Worm (Caenorhabditis elegans): Measurements from ENCODE around the gene F47D12.6.

Gene F47D12.6

DNA sequence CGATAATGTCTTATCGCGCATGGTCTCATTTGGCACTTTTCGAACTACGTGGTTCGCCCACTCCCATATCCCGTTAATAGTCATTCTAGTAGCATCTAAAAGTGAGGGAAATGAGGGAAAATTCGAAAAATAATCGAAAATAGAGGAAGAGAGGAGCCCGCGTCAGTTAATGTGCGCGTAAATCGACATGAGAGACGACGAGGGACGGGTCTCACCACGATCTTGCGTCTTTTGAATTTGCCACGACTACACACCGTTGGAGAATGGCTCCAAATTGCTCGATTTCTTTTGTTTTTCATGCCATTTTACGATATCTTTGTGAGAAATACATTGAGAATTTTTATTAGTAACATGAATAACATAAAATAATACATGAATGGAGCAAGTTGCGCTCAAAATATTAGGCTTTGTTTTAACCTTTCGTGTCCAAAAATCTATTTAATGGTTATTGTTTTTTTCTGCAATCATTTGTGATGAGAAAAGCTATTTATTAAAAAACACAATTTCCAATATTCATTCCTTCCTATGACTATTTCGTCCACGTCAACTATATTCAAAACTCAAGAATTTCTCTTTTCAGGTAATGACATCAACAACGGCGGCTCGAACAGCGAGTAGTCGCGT, 38.9 kb downstream of the F47D12.6 start, which contains the start of the genes gen-1 and stt-3:
TSS of gene gen-1 (minus strand) at position 95 of the 624 bp plus-strand sequence.
TSS of gene stt-3 (plus strand) at position 574 of the 624 bp plus-strand sequence.
- TF ChIP-seq unc-42 (tag; optimal IDR thresholded peaks at IDR 0.05) (no peak), pros-1 (tag; optimal IDR thresholded peaks at IDR 0.05) (no peak), K02D7.2 (tag; optimal IDR thresholded peaks at IDR 0.05) (no peak), ceh-45 (GFP tag; IDR thresholded peaks at IDR 0.05) (no peak), hlh-8 (tag; optimal IDR thresholded peaks at IDR 0.05) (no peak), syd-9 (tag; optimal IDR thresholded peaks at IDR 0.05) (no peak), tbx-7 (tag; optimal IDR thresholded peaks at IDR 0.05) (no peak), dmd-4 (tag; optimal IDR thresholded peaks at IDR 0.05; ENCODE audit: borderline replicate concordance) (no peak), ceh-18 (tag; optimal IDR thresholded peaks at IDR 0.05) (no peak), hlh-13 (GFP tag; optimal IDR thresholded peaks at IDR 0.05) (no peak), lin-11 (tag; optimal IDR thresholded peaks at IDR 0.05) (no peak)

DNA sequence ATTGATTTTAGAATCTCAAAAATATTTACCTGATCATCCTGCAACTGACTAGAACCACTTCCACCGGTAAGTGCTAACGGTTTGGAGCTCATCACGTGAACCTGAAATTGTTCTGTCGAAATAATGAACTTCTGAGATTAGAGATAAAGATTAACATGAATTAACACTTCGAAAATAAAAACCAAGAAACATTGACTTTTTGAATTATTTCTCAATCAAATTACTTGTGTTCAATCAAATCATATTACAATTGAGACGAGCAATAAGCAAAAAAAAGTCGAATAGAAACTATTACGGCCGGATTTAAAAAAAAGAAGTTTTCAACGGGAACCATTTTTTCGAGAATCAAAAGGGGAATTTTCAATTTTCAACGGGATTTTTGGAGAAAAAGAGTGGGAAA, 41.4 kb downstream of the F47D12.6 start, which contains the start of gene bcas-2:
TSS of gene bcas-2 (minus strand) at position 101 of the 400 bp plus-strand sequence.
- TF ChIP-seq fax-1 (tag; optimal IDR thresholded peaks at IDR 0.05): no peak
- no peak for TF ChIP-seq mec-3 (tag; optimal IDR thresholded peaks at IDR 0.05; ENCODE audit: borderline replicate concordance)
- TF ChIP-seq odd-2 (tag; optimal IDR thresholded peaks at IDR 0.05): no peak
- no peak for TF ChIP-seq ref-2 (tag; optimal IDR thresholded peaks at IDR 0.05)
- TF ChIP-seq K09A11.1 (tag; optimal IDR thresholded peaks at IDR 0.05; ENCODE audit: insufficient read depth): no peak

ce11 chrIII:6240528-6240927, 46.6 kb downstream of the F47D12.6 start, which contains the start of gene T12A2.3:
Gene T12A2.3 (plus strand): TSS chrIII:6240828.
- no peak for TF ChIP-seq che-1 (tag; optimal IDR thresholded peaks at IDR 0.05)
- no peak for TF ChIP-seq ceh-34 (tag; optimal IDR thresholded peaks at IDR 0.05)

ce11 chrIII:6236649-6237048, 50.4 kb downstream of the F47D12.6 start, which contains the start of gene T12A2.21:
Gene T12A2.21 (minus strand): TSS chrIII:6236749.
- no peak for TF ChIP-seq pros-1 (tag; optimal IDR thresholded peaks at IDR 0.05)
- TF ChIP-seq mec-3 (tag; optimal IDR thresholded peaks at IDR 0.05; ENCODE audit: borderline replicate concordance): no peak
- TF ChIP-seq fkh-6 (tag; optimal IDR thresholded peaks at IDR 0.05): no peak
- no peak for TF ChIP-seq madf-2 (tag; optimal IDR thresholded peaks at IDR 0.05)
- no peak for TF ChIP-seq syd-9 (tag; optimal IDR thresholded peaks at IDR 0.05)
- TF ChIP-seq F13H6.1 (tag; optimal IDR thresholded peaks at IDR 0.05): no peak
- TF ChIP-seq ceh-30 (tag; optimal IDR thresholded peaks at IDR 0.05): no peak
- TF ChIP-seq ahr-1 (tag; optimal IDR thresholded peaks at IDR 0.05): no peak
- no peak for TF ChIP-seq K02D7.2 (tag; optimal IDR thresholded peaks at IDR 0.05)
- no peak for TF ChIP-seq dmd-4 (tag; optimal IDR thresholded peaks at IDR 0.05; ENCODE audit: borderline replicate concordance)
- TF ChIP-seq nhr-232 (tag; optimal IDR thresholded peaks at IDR 0.05): no peak
- no peak for TF ChIP-seq rnt-1 (tag; optimal IDR thresholded peaks at IDR 0.05)
- TF ChIP-seq T23F11.4 (GFP tag; optimal IDR thresholded peaks at IDR 0.05): no peak
- TF ChIP-seq elt-2 (tag; optimal IDR thresholded peaks at IDR 0.05): no peak
- TF ChIP-seq odd-2 (tag; optimal IDR thresholded peaks at IDR 0.05): no peak
